Worm (Caenorhabditis elegans): ENCODE measurements around the gene fbxb-106.

fbxb-106 gene

DNA sequence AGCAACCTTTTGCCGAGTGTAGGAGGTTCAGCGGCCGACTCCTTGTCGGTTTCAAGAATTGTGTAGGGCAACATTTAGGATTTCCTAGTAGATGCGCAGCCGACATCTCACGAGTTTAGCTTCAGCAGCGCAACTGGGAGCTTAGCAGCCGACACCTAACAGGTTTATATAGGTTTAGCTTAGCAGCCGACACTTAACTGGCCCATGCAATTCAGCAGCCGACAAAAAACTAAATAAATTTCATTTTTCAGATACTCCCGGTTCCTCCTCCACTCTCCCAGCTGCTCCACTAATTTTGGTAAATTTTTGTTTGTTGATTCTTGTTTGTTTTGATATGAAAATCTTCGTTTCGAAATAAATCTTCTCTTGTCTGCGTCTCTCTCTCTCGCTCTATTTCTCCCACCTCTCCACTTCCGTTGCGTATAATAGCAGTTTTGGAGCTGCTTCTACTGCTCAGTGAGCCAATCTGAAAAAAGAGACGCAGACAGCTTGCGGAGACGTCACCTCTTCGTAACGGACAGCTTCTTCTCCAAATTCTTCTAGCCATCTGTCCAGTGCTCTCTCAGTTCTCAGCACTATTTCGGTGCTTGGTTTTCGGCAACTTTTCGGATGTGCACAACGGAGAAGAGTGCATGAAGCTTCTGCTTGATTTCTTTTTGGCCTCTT is 14.1 kb upstream of the fbxb-106 start:
- no peak for TF ChIP-seq ceh-36 (tag; optimal IDR thresholded peaks at IDR 0.05)
- no peak for TF ChIP-seq ama-1 (optimal IDR thresholded peaks at IDR 0.05)
- no peak for TF ChIP-seq pes-1 (GFP tag; IDR thresholded peaks at IDR 0.05)
- no peak for TF ChIP-seq tbx-11 (GFP tag; IDR thresholded peaks at IDR 0.05)

DNA sequence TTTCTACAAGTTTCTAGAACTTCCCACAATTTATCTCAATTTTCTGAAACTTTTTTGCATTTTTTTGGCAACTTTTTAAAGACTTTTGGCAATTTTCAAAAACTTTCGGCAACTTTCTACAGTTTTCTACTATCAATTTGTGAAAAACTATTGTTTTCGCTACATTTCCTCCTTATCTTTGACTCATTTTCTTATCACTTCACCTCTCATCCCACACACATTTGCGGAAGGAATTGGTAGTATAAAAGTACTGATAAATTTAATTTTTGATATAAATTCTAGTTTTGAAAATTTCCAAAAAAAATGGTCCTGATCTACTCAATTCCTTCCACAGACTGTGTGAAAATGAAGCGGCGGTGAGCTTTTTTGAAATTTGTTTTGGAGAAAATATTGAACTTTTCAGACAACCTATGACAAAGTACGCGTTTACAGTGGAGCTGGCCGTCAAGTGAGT is 12.6 kb upstream of the fbxb-106 start, which contains the start of gene F29A7.4:
TSS of gene F29A7.4 (plus strand) at position 404 of the 454 bp plus-strand sequence.
- TF ChIP-seq tra-4 (tag; optimal IDR thresholded peaks at IDR 0.05) (no peak), aly-1 (tag; optimal IDR thresholded peaks at IDR 0.05) (no peak), tbx-37 (GFP tag; conservative IDR thresholded peaks at IDR 0.05) (no peak), sea-1 (GFP tag; conservative IDR thresholded peaks at IDR 0.05) (no peak), ama-1 (optimal IDR thresholded peaks at IDR 0.05) (no peak), ceh-36 (tag; optimal IDR thresholded peaks at IDR 0.05) (no peak)

DNA sequence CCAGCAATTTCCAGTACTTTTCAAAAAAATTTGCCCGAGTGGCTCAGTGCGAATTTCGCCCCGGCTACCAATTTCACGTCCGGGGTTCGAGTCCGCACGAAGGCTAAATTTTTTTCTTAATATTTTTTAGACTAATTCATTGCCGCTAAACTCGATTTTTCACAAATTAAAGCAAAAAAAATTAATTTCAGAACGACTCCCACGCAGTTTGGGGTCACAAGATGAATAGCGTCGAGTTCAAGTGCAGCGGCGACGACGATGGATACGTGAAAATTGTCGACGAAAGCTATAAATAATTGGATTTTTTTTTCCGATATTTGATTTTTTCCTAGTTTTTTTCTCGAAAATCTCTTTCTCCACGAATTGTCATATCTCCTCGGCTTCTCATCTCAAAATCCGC is 10.9 kb upstream of the fbxb-106 start:
- TF ChIP-seq pes-1 (GFP tag; IDR thresholded peaks at IDR 0.05) (no peak), F13C5.2 (tag; optimal IDR thresholded peaks at IDR 0.05) (no peak), scrt-1 (GFP tag; IDR thresholded peaks at IDR 0.05) (no peak), flt-1 (GFP tag; IDR thresholded peaks at IDR 0.05) (no peak), hnd-1 (tag; optimal IDR thresholded peaks at IDR 0.05) (no peak)

DNA sequence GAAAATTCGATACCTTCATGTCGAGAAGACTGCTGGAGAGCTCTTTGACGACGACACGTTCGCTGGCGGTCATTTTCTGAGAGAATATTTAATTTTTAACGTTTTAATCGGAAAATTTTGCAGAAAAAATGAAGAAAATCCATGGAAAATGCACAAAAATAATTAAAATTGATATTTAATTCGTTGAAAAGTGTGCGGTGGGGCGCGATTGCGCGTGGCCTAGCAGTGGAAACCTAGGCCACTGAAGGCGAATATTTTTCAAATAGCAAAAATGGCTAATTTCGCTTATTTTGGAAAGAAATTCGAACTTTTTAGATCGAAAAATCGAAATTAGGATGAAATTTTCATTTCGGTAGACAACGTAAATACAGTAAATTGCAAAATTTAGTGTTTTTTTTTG is 9.7 kb upstream of the fbxb-106 start, which contains the start of gene F29A7.6:
TSS of gene F29A7.6 (minus strand) at position 76 of the 400 bp plus-strand sequence.
- TF ChIP-seq pes-1 (GFP tag; IDR thresholded peaks at IDR 0.05) (0 out of 2 replicates have a peak, but pooled peaks have one; percentile 58), flt-1 (GFP tag; IDR thresholded peaks at IDR 0.05) (no peak)

DNA sequence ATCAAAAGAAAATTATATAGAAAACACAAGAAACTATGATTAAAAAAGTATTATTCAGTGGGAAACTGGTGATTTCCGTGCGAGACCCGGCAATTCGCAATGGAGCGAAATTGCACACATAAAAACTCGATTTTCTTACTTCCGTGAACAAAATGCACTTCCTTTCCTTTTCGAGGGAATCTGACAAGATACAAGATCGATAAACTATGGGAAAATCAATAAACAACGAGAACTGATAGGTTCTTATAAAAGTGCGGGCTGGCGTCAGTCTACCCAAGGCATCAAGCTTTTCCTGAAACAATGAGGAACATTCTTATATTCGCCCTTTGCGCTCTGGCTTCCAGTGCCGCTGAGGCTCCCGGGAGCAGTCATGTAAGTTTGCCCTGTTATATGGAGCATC is 9.2 kb upstream of the fbxb-106 start, which contains the start of gene F29A7.3:
TSS of gene F29A7.3 (plus strand) at position 301 of the 400 bp plus-strand sequence.
- TF ChIP-seq ceh-13 (GFP tag; optimal IDR thresholded peaks at IDR 0.05) (no peak), tbx-37 (GFP tag; conservative IDR thresholded peaks at IDR 0.05) (no peak), scrt-1 (GFP tag; IDR thresholded peaks at IDR 0.05) (no peak), hmg-4 (GFP tag; optimal IDR thresholded peaks at IDR 0.05) (no peak)

DNA sequence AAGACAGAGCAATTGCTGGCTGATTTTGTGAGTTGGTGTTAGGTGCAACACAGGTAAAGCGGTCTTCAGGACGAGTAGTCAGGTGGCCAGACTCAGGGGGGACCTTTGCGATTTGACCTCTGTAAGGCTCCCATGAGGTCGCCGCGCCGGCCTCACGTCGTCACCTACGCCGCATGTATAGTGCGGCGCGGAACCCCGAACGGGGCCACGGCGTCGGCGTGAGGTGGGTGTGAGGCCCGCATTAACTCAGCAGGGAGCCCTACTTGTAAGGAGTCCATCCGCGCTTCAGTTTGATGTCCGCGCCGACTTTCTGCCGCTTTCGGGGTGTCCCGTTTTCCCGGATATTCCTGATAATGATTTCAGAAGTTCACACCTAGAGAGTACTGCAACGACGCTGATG is 7.6 kb upstream of the fbxb-106 start:
- no peak for TF ChIP-seq scrt-1 (GFP tag; IDR thresholded peaks at IDR 0.05)
- TF ChIP-seq hmbx-1 (tag; optimal IDR thresholded peaks at IDR 0.05): no peak

DNA sequence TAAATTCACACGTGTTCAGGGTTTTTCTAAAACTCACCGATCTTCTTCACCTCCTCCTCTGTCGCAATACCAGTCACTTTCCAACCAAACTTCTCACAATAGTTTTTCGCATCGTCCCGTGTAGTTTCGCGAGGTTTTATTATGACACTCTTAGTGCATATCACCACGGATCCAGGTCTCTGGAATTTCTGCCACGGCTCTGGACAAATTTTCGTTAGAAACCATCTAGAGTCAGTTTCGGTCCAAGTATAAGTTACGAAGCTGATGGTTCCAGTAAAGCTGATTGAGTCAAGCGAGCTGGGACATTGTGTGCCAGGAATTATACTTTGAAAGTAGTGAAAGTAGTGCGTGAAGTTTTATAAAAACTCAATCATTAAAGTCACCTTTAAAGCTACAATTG is 5.9 kb upstream of the fbxb-106 start:
- TF ChIP-seq aly-1 (tag; optimal IDR thresholded peaks at IDR 0.05) (no peak), scrt-1 (GFP tag; IDR thresholded peaks at IDR 0.05) (no peak), tra-4 (tag; optimal IDR thresholded peaks at IDR 0.05) (no peak), sea-1 (GFP tag; conservative IDR thresholded peaks at IDR 0.05) (no peak)

DNA sequence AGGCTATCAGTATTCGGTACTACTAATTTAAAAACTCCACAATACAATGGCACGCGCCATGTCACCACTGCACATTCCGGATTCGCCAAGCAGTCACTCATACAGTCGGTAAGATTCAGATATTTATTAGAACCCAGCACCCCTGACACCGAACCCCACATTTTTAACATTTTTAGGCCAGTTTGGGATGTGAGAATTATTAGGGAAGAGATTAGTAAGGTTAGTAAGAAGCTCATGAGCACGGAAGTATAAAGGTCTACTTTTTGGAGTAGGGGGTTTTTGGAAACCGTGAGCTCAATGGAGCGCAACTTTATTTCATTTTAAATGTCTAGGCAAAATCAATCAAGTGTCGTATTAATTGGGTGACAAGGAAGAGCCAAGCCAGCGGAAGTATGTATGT is 4.3 kb upstream of the fbxb-106 start, which contains the start of gene F29A7.8:
TSS of gene F29A7.8 (minus strand) at position 101 of the 400 bp plus-strand sequence.
- TF ChIP-seq ets-7 (tag; optimal IDR thresholded peaks at IDR 0.05) (no peak), tbx-37 (GFP tag; conservative IDR thresholded peaks at IDR 0.05) (no peak), B0310.2 (tag; optimal IDR thresholded peaks at IDR 0.05) (no peak), aly-1 (tag; optimal IDR thresholded peaks at IDR 0.05) (no peak), scrt-1 (GFP tag; IDR thresholded peaks at IDR 0.05) (no peak), hmbx-1 (tag; optimal IDR thresholded peaks at IDR 0.05) (no peak), tra-4 (tag; optimal IDR thresholded peaks at IDR 0.05) (no peak), ceh-36 (tag; optimal IDR thresholded peaks at IDR 0.05) (no peak), sea-1 (GFP tag; conservative IDR thresholded peaks at IDR 0.05) (no peak), ama-1 (optimal IDR thresholded peaks at IDR 0.05) (no peak), hnd-1 (tag; optimal IDR thresholded peaks at IDR 0.05) (no peak), hmg-4 (GFP tag; optimal IDR thresholded peaks at IDR 0.05) (no peak)

DNA sequence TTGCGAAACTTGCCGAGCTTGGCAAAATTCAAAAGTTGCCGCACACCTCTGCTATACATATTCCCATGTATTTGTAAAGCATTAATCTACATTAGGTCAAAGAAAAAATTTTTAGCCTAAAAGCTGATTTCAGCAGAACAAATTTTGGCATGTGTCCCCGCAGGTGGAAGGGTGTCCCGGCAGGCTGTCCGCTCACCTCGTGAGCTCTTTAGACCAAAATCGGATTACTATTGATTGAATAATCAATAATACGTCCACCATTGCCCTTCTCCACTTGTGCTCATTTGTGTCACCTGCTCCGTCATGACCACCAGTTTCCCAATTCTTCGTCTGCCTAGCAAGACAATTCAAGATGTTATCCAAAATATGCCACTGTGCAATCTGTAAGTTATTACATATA is 3.7 kb upstream of the fbxb-106 start, which contains the start of gene fbxb-107:
TSS of gene fbxb-107 (plus strand) at position 297 of the 400 bp plus-strand sequence.
- TF ChIP-seq sea-1 (GFP tag; conservative IDR thresholded peaks at IDR 0.05) (no peak; the same call in 1 of the 2 replicates), F13C5.2 (tag; optimal IDR thresholded peaks at IDR 0.05) (no peak), hmbx-1 (tag; optimal IDR thresholded peaks at IDR 0.05) (no peak), tbx-11 (GFP tag; IDR thresholded peaks at IDR 0.05) (no peak), B0310.2 (tag; optimal IDR thresholded peaks at IDR 0.05) (no peak), ceh-36 (tag; optimal IDR thresholded peaks at IDR 0.05) (no peak), hnd-1 (tag; optimal IDR thresholded peaks at IDR 0.05) (no peak)

DNA sequence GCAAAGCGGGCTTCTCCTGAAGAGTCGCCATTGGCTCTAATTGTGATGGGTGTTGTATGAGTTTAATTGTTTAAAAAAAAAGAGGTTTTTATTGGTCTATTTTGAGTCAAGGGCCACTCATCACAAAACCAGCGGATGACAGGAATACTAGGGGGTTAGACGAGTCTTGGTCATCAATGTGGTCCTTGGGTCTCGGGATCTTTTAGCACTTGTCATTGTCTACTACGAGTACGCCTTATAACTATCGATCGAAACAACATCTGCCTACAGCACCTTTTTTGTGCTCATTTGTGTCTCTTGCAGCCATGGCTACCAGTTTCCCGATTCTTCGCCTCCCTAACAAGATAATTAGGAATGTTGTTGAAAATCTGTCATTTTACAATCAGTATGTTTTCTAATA is 2.5 kb downstream of the fbxb-106 start, which contains the start of gene fbxb-108:
TSS of gene fbxb-108 (plus strand) at position 301 of the 400 bp plus-strand sequence.
- no peak for TF ChIP-seq tbx-11 (GFP tag; IDR thresholded peaks at IDR 0.05)
- no peak for TF ChIP-seq tra-4 (tag; optimal IDR thresholded peaks at IDR 0.05)
- TF ChIP-seq sea-1 (GFP tag; conservative IDR thresholded peaks at IDR 0.05): no peak
- no peak for TF ChIP-seq aly-1 (tag; optimal IDR thresholded peaks at IDR 0.05)
- TF ChIP-seq hnd-1 (tag; optimal IDR thresholded peaks at IDR 0.05): no peak
- TF ChIP-seq ets-7 (tag; optimal IDR thresholded peaks at IDR 0.05): no peak
- TF ChIP-seq hmg-4 (GFP tag; optimal IDR thresholded peaks at IDR 0.05): no peak
- no peak for TF ChIP-seq ceh-36 (tag; optimal IDR thresholded peaks at IDR 0.05)
- TF ChIP-seq scrt-1 (GFP tag; IDR thresholded peaks at IDR 0.05): no peak
- no peak for TF ChIP-seq B0310.2 (tag; optimal IDR thresholded peaks at IDR 0.05)
- no peak for TF ChIP-seq tbx-37 (GFP tag; conservative IDR thresholded peaks at IDR 0.05)
- TF ChIP-seq flt-1 (GFP tag; IDR thresholded peaks at IDR 0.05): no peak
- TF ChIP-seq ama-1 (optimal IDR thresholded peaks at IDR 0.05): no peak
- no peak for TF ChIP-seq F13C5.2 (tag; optimal IDR thresholded peaks at IDR 0.05)
- no peak for TF ChIP-seq pes-1 (GFP tag; IDR thresholded peaks at IDR 0.05)
- TF ChIP-seq ceh-13 (GFP tag; optimal IDR thresholded peaks at IDR 0.05): no peak

All from whole organism, early embryonic.